Worm (Caenorhabditis elegans) whole organism, young adult: Measurements from ENCODE around the gene cyp-37A1.

Experiments used
- C06A6.2 ChIP-seq: fragments of 200-800 bp; sonication (Bioruptor generic); conservative IDR thresholded peaks from 2 replicates; pipeline ENCODE4 v1.3.6; 2022; ENCODE audit warnings: missing genetic modification characterization, missing compliant biosample characterization
- Y56A3A.18 ChIP-seq: fragments of 200-800 bp; sonication (Bioruptor generic); IDR thresholded peaks from 2 replicates; pipeline ENCODE4 v1.3.6; 2022; ENCODE audit warnings: missing genetic modification reagents, missing genetic modification characterization, missing compliant biosample characterization
- bed-2 ChIP-seq: fragments of 200-800 bp; sonication (Bioruptor generic); IDR thresholded peaks from 2 replicates; pipeline ENCODE4 v1.3.6; 2022; ENCODE audit warnings: missing genetic modification reagents, missing genetic modification characterization, missing compliant biosample characterization
- ceh-58 ChIP-seq: fragments of 200-800 bp; sonication (Bioruptor generic); IDR thresholded peaks from 2 replicates; pipeline ENCODE4 v1.3.6; 2022; ENCODE audit warnings: missing genetic modification characterization, missing compliant biosample characterization
- nfyb-1 ChIP-seq: fragments of 200-800 bp; sonication (Bioruptor generic); IDR thresholded peaks from 2 replicates; pipeline ENCODE4 v1.3.6; 2022; ENCODE audit warnings: missing genetic modification reagents, missing genetic modification characterization, missing compliant biosample characterization
- sdz-38 ChIP-seq: sonication (generic microtip); optimal IDR thresholded peaks from 2 replicates; lab custom pipeline; 2016; ENCODE audit warnings: missing genotype, missing genetic modification characterization, missing compliant biosample characterization
- snpc-1.1 ChIP-seq: sonication (generic microtip); optimal IDR thresholded peaks from 2 replicates; lab custom pipeline; 2017; ENCODE audit warnings: missing genetic modification characterization, mild to moderate bottlenecking, missing compliant biosample characterization, antibody characterized with exemption, moderate library complexity, missing genotype, missing genetic modification reagents; ENCODE audit not compliant: insufficient read depth
- somi-1 ChIP-seq: fragments of 200-800 bp; sonication (Bioruptor generic); optimal IDR thresholded peaks from 2 replicates; lab custom pipeline; 2018; ENCODE audit warnings: mild to moderate bottlenecking, missing genetic modification characterization, missing compliant biosample characterization
- sptf-2 ChIP-seq: fragments of 200-800 bp; sonication (Bioruptor generic); optimal IDR thresholded peaks from 2 replicates; lab custom pipeline; 2018; ENCODE audit warnings: mild to moderate bottlenecking, missing genetic modification characterization, missing compliant biosample characterization
- unc-130 ChIP-seq: sonication (generic microtip); optimal IDR thresholded peaks from 2 replicates; lab custom pipeline; 2016; ENCODE audit warnings: missing genetic modification reagents, missing genetic modification characterization, missing compliant biosample characterization

DNA sequence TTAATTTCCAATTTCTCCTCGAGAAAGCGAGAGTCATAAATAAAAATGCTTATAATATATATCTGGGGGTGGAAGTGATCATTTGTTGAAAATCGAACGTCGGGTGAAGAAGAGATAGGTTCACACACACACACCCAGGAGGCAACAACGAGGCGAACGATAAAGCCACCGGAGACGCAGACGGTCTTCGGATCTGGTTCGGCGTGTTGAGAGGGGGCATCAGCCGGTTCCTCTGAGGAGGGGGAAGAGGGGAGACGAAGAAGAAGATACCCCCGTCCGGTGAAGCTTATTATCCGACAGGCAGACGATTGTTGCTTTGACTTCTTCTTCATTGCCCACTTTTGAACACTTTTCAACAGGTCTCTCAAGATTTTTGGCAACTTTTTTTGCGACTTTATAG is 12.0 kb downstream of the cyp-37A1 start:
- TF ChIP-seq nfyb-1 (no peak), unc-130 (GFP tag; lab: Kevin White, UChicago) (no peak), somi-1 (no peak), Y56A3A.18 (no peak), C06A6.2 (GFP tag; lab: Robert Waterston, UW) (no peak), bed-2 (GFP tag; lab: Robert Waterston, UW) (no peak), sdz-38 (tag; lab: Kevin White, UChicago) (no peak), ceh-58 (GFP tag; lab: Robert Waterston, UW) (no peak), sptf-2 (GFP tag; lab: Kevin White, UChicago) (no peak), snpc-1.1 (tag; lab: Kevin White, UChicago) (no peak)
